Worm (Caenorhabditis elegans) whole organism, young adult: Measurements from ENCODE around the gene F14E5.8.

ENCODE experiments used
- B0019.2 ChIP-seq: fragments of 200-800 bp; sonication (Bioruptor generic); conservative IDR thresholded peaks from 2 replicates; pipeline ENCODE4 v1.3.6; 2022; ENCODE audit warnings: missing genetic modification reagents, missing genetic modification characterization, missing compliant biosample characterization
- C06A6.2 ChIP-seq: fragments of 200-800 bp; sonication (Bioruptor generic); conservative IDR thresholded peaks from 2 replicates; pipeline ENCODE4 v1.3.6; 2022; ENCODE audit warnings: missing genetic modification characterization, missing compliant biosample characterization
- D2030.7 ChIP-seq: fragments of 200-800 bp; sonication (Bioruptor generic); IDR thresholded peaks from 2 replicates; pipeline ENCODE4 v1.3.6; 2022; ENCODE audit warnings: missing genetic modification reagents, missing genetic modification characterization, missing compliant biosample characterization
- F10E7.11 ChIP-seq: sonication (generic microtip); optimal IDR thresholded peaks from 2 replicates; lab custom pipeline; 2017; ENCODE audit warnings: mild to moderate bottlenecking, missing genetic modification characterization, moderate library complexity, missing compliant biosample characterization
- F22D6.2 ChIP-seq: sonication (generic microtip); optimal IDR thresholded peaks from 2 replicates; lab custom pipeline; 2016; ENCODE audit warnings: mild to moderate bottlenecking, missing genetic modification characterization, missing compliant biosample characterization
- F33H1.4 ChIP-seq: fragments of 200-800 bp; sonication (Bioruptor generic); IDR thresholded peaks from 2 replicates; pipeline ENCODE4 v1.3.6; 2022; ENCODE audit warnings: missing genetic modification reagents, missing genetic modification characterization, missing compliant biosample characterization
- F37B4.10 ChIP-seq: fragments of 200-800 bp; sonication (Bioruptor generic); IDR thresholded peaks from 2 replicates; pipeline ENCODE4 v1.3.6; 2022; ENCODE audit warnings: missing genetic modification characterization, missing compliant biosample characterization
- F57A8.1 ChIP-seq: fragments of 200-800 bp; sonication (Bioruptor generic); optimal IDR thresholded peaks from 2 replicates; lab custom pipeline; 2018; ENCODE audit warnings: mild to moderate bottlenecking, missing genetic modification characterization, moderate library complexity, missing compliant biosample characterization
- F57C9.4 ChIP-seq: sonication (generic microtip); optimal IDR thresholded peaks from 2 replicates; lab custom pipeline; 2017; ENCODE audit warnings: mild to moderate bottlenecking, missing genetic modification characterization, missing compliant biosample characterization
- T07F8.4 ChIP-seq: sonication (generic microtip); optimal IDR thresholded peaks from 2 replicates; lab custom pipeline; 2016; ENCODE audit warnings: mild to moderate bottlenecking, missing genetic modification characterization, moderate library complexity, missing compliant biosample characterization
- T26A5.8 ChIP-seq: sonication (generic microtip); optimal IDR thresholded peaks from 2 replicates; lab custom pipeline; 2016; ENCODE audit warnings: missing genetic modification characterization, missing compliant biosample characterization
- Y67H2A.10 ChIP-seq: fragments of 200-800 bp; sonication (Bioruptor generic); conservative IDR thresholded peaks from 2 replicates; pipeline ENCODE4 v1.3.6; 2022; ENCODE audit warnings: missing genetic modification reagents, missing genetic modification characterization, missing compliant biosample characterization
- Y95B8A.8 ChIP-seq: fragments of 200-800 bp; sonication (Bioruptor generic); IDR thresholded peaks from 2 replicates; pipeline ENCODE4 v1.3.6; 2022; ENCODE audit warnings: missing genetic modification reagents, missing genetic modification characterization, missing compliant biosample characterization
- aptf-2 ChIP-seq: fragments of 200-800 bp; sonication (Bioruptor generic); conservative IDR thresholded peaks from 2 replicates; pipeline ENCODE4 v1.3.6; 2022; ENCODE audit warnings: missing genetic modification reagents, missing genetic modification characterization, missing compliant biosample characterization
- atf-7 ChIP-seq: sonication (generic microtip); optimal IDR thresholded peaks from 2 replicates; lab custom pipeline; 2017; ENCODE audit warnings: mild to moderate bottlenecking, missing genetic modification characterization, missing compliant biosample characterization
- attf-3 ChIP-seq: fragments of 200-800 bp; sonication (Bioruptor generic); conservative IDR thresholded peaks from 2 replicates; pipeline ENCODE4 v1.3.6; 2022; ENCODE audit warnings: missing genetic modification reagents, missing genetic modification characterization, missing compliant biosample characterization
- attf-6 ChIP-seq: fragments of 200-800 bp; sonication (Bioruptor generic); IDR thresholded peaks from 2 replicates; pipeline ENCODE4 v1.3.6; 2022; ENCODE audit warnings: missing genetic modification reagents, missing genetic modification characterization, missing compliant biosample characterization
- bed-1 ChIP-seq: fragments of 200-800 bp; sonication (Bioruptor generic); IDR thresholded peaks from 2 replicates; pipeline ENCODE4 v1.3.6; 2022; ENCODE audit warnings: missing genetic modification reagents, missing genetic modification characterization, missing compliant biosample characterization
- bed-2 ChIP-seq: fragments of 200-800 bp; sonication (Bioruptor generic); IDR thresholded peaks from 2 replicates; pipeline ENCODE4 v1.3.6; 2022; ENCODE audit warnings: missing genetic modification reagents, missing genetic modification characterization, missing compliant biosample characterization
- cebp-1 ChIP-seq, 2 experiments: fragments of 200-800 bp in 1 of 2; sonication (Bioruptor generic) in 1 of 2; sonication (generic microtip) in 1 of 2; IDR thresholded peaks in 1 of 2; optimal IDR thresholded peaks in 1 of 2; 2 replicates each; pipeline versions ENCODE4 v1.3.6 to Lab custom; 2017 to 2022; ENCODE audit warnings: missing compliant biosample characterization in 2 of 2, missing genetic modification characterization in 2 of 2, mild to moderate bottlenecking in 1 of 2, missing genetic modification reagents in 1 of 2, moderate library complexity in 1 of 2
- ceh-40 ChIP-seq: fragments of 200-800 bp; sonication (Bioruptor generic); IDR thresholded peaks from 2 replicates; pipeline ENCODE4 v1.3.6; 2022; ENCODE audit warnings: missing genetic modification characterization, missing compliant biosample characterization
- ceh-91 ChIP-seq: fragments of 200-800 bp; sonication (Bioruptor generic); IDR thresholded peaks from 2 replicates; pipeline ENCODE4 v1.3.6; 2022; ENCODE audit warnings: missing genetic modification reagents, missing genetic modification characterization, missing compliant biosample characterization
- chd-7 ChIP-seq: sonication (generic microtip); optimal IDR thresholded peaks from 2 replicates; lab custom pipeline; 2016; ENCODE audit warnings: mild to moderate bottlenecking, missing genetic modification characterization, moderate library complexity, missing compliant biosample characterization
- dox-1 ChIP-seq: fragments of 200-800 bp; sonication (Bioruptor generic); IDR thresholded peaks from 2 replicates; pipeline ENCODE4 v1.3.6; 2022; ENCODE audit warnings: missing genetic modification reagents, missing genetic modification characterization, missing compliant biosample characterization
- gei-17 ChIP-seq: fragments of 200-800 bp; sonication (Bioruptor generic); optimal IDR thresholded peaks from 2 replicates; lab custom pipeline; 2018; ENCODE audit warnings: mild to moderate bottlenecking, missing genetic modification characterization, missing compliant biosample characterization
- him-1 ChIP-seq: sonication (generic microtip); optimal IDR thresholded peaks from 2 replicates; lab custom pipeline; 2016; ENCODE audit warnings: missing genotype, missing genetic modification reagents, missing genetic modification characterization, missing compliant biosample characterization
- hlh-26 ChIP-seq: fragments of 200-800 bp; sonication (Bioruptor generic); conservative IDR thresholded peaks from 2 replicates; pipeline ENCODE4 v1.3.6; 2022; ENCODE audit warnings: missing genetic modification reagents, missing genetic modification characterization, missing compliant biosample characterization
- hmg-1.2 ChIP-seq: fragments of 200-800 bp; sonication (Bioruptor generic); IDR thresholded peaks from 2 replicates; pipeline ENCODE4 v1.3.6; 2022; ENCODE audit warnings: missing genetic modification reagents, missing genetic modification characterization, missing compliant biosample characterization
- lag-1 ChIP-seq: fragments of 200-800 bp; sonication (Bioruptor generic); IDR thresholded peaks from 2 replicates; pipeline ENCODE4 v1.3.6; 2022; ENCODE audit warnings: missing genetic modification reagents, missing genetic modification characterization, missing compliant biosample characterization
- lin-40 ChIP-seq: sonication (generic microtip); optimal IDR thresholded peaks from 2 replicates; lab custom pipeline; 2016; ENCODE audit warnings: missing genetic modification characterization, mild to moderate bottlenecking, missing compliant biosample characterization, missing genotype, missing genetic modification reagents
- lin-54 ChIP-seq: fragments of 200-800 bp; sonication (Bioruptor generic); optimal IDR thresholded peaks from 2 replicates; lab custom pipeline; 2018; ENCODE audit warnings: mild to moderate bottlenecking, missing genetic modification characterization, missing compliant biosample characterization
- lsl-1 ChIP-seq: fragments of 200-800 bp; sonication (Bioruptor generic); optimal IDR thresholded peaks from 2 replicates; lab custom pipeline; 2018; ENCODE audit warnings: mild to moderate bottlenecking, missing genetic modification characterization, moderate library complexity, missing compliant biosample characterization
- lsy-27 ChIP-seq: sonication (generic microtip); optimal IDR thresholded peaks from 2 replicates; lab custom pipeline; 2017; ENCODE audit warnings: missing genetic modification characterization, mild to moderate bottlenecking, missing compliant biosample characterization, antibody characterized with exemption, missing genotype, borderline replicate concordance; ENCODE audit not compliant: insufficient read depth
- madf-3 ChIP-seq: fragments of 200-800 bp; sonication (Bioruptor generic); IDR thresholded peaks from 2 replicates; pipeline ENCODE4 v1.3.6; 2022; ENCODE audit warnings: missing genetic modification reagents, missing genetic modification characterization, missing compliant biosample characterization
- madf-8 ChIP-seq: fragments of 200-800 bp; sonication (Bioruptor generic); conservative IDR thresholded peaks from 2 replicates; pipeline ENCODE4 v1.3.6; 2022; ENCODE audit warnings: missing genetic modification reagents, missing genetic modification characterization, missing compliant biosample characterization
- nfya-2 ChIP-seq: fragments of 200-800 bp; sonication (Bioruptor generic); IDR thresholded peaks from 2 replicates; pipeline ENCODE4 v1.3.6; 2022; ENCODE audit warnings: missing genetic modification reagents, missing genetic modification characterization, missing compliant biosample characterization
- nfyb-1 ChIP-seq: fragments of 200-800 bp; sonication (Bioruptor generic); IDR thresholded peaks from 2 replicates; pipeline ENCODE4 v1.3.6; 2022; ENCODE audit warnings: missing genetic modification reagents, missing genetic modification characterization, missing compliant biosample characterization
- nhr-80 ChIP-seq: sonication (generic microtip); optimal IDR thresholded peaks from 2 replicates; lab custom pipeline; 2016; ENCODE audit warnings: missing genetic modification characterization, missing compliant biosample characterization
- pbrm-1 ChIP-seq: fragments of 200-800 bp; sonication (Bioruptor generic); IDR thresholded peaks from 2 replicates; pipeline ENCODE4 v1.3.6; 2022; ENCODE audit warnings: missing genetic modification reagents, missing genetic modification characterization, missing compliant biosample characterization
- rcor-1 ChIP-seq: fragments of 200-800 bp; sonication (Bioruptor generic); IDR thresholded peaks from 2 replicates; pipeline ENCODE4 v1.3.6; 2022; ENCODE audit warnings: missing genetic modification reagents, missing genetic modification characterization, missing compliant biosample characterization
- snpc-1.1 ChIP-seq: sonication (generic microtip); optimal IDR thresholded peaks from 2 replicates; lab custom pipeline; 2017; ENCODE audit warnings: missing genetic modification characterization, mild to moderate bottlenecking, missing compliant biosample characterization, antibody characterized with exemption, moderate library complexity, missing genotype, missing genetic modification reagents; ENCODE audit not compliant: insufficient read depth
- zfh-2 ChIP-seq: fragments of 200-800 bp; sonication (Bioruptor generic); conservative IDR thresholded peaks from 2 replicates; pipeline ENCODE4 v1.3.6; 2022; ENCODE audit warnings: missing genetic modification reagents, missing genetic modification characterization, missing compliant biosample characterization
- ztf-18 ChIP-seq: sonication (generic microtip); optimal IDR thresholded peaks from 2 replicates; lab custom pipeline; 2016; ENCODE audit warnings: missing genotype, mild to moderate bottlenecking, missing genetic modification characterization, missing compliant biosample characterization
- ztf-28 ChIP-seq: fragments of 200-800 bp; sonication (Bioruptor generic); IDR thresholded peaks from 2 replicates; pipeline ENCODE4 v1.3.6; 2022; ENCODE audit warnings: missing genetic modification reagents, missing genetic modification characterization, missing compliant biosample characterization
- ztf-6 ChIP-seq: fragments of 200-800 bp; sonication (Bioruptor generic); IDR thresholded peaks from 2 replicates; pipeline ENCODE4 v1.3.6; 2022; ENCODE audit warnings: missing genetic modification reagents, missing genetic modification characterization, missing compliant biosample characterization

The F14E5.8 gene

ce11 chrII:8456681-8457389 lies 36.9 kb downstream of the F14E5.8 start (continued):
- TF ChIP-seq dox-1 (0 out of 2 replicates have a peak, but pooled peaks have one; percentile 18), lsy-27 (tag; lab: Kevin White, UChicago) (no peak)

- TF ChIP-seq snpc-1.1 (tag; lab: Kevin White, UChicago) (no peak), F22D6.2 (tag; lab: Kevin White, UChicago) (no peak), nfya-2 (GFP tag; lab: Robert Waterston, UW) (no peak), F57C9.4 (tag; lab: Kevin White, UChicago) (no peak), ceh-91 (GFP tag; lab: Robert Waterston, UW) (no peak), Y95B8A.8 (no peak), madf-8 (no peak), B0019.2 (no peak), F57A8.1 (no peak), aptf-2 (GFP tag; lab: Robert Waterston, UW) (no peak), nfyb-1 (peak; percentile 14; the same call in 1 of the 2 replicates), nhr-80 (tag; lab: Kevin White, UChicago) (no peak), lag-1 (no peak), him-1 (tag; lab: Kevin White, UChicago) (no peak), T07F8.4 (tag; lab: Kevin White, UChicago) (no peak), ztf-18 (tag; lab: Kevin White, UChicago) (no peak), bed-2 (GFP tag; lab: Robert Waterston, UW) (no peak), C06A6.2 (no peak), lin-54 (GFP tag; lab: Kevin White, UChicago) (peak; percentile 26), hmg-1.2 (GFP tag; lab: Robert Waterston, UW) (no peak), hlh-26 (GFP tag; lab: Robert Waterston, UW) (no peak), zfh-2 (GFP tag; lab: Robert Waterston, UW) (peak; percentile 69; the same call in 1 of the 2 replicates), chd-7 (tag; lab: Kevin White, UChicago) (no peak), ztf-28 (GFP tag; lab: Robert Waterston, UW) (no peak), ceh-40 (GFP tag; lab: Robert Waterston, UW) (no peak), cebp-1 (GFP tag; IDR thresholded peaks at IDR 0.05; lab: Robert Waterston, UW) (peak; percentile 96), cebp-1 (tag; optimal IDR thresholded peaks at IDR 0.05; lab: Kevin White, UChicago) (peak; percentile 99), attf-6 (no peak), D2030.7 (GFP tag; lab: Robert Waterston, UW) (no peak), atf-7 (tag; lab: Kevin White, UChicago) (no peak), gei-17 (no peak), ztf-6 (GFP tag; lab: Robert Waterston, UW) (no peak), lsl-1 (GFP tag; lab: Kevin White, UChicago) (no peak), T26A5.8 (tag; lab: Kevin White, UChicago) (no peak), rcor-1 (no peak), F37B4.10 (no peak), F10E7.11 (no peak), F33H1.4 (no peak), madf-3 (no peak), attf-3 (GFP tag; lab: Robert Waterston, UW) (no peak), Y67H2A.10 (GFP tag; lab: Robert Waterston, UW) (peak; percentile 8; the same call in 1 of the 2 replicates), bed-1 (no peak), lin-40 (tag; lab: Kevin White, UChicago) (no peak), pbrm-1 (GFP tag; lab: Robert Waterston, UW) (0 out of 2 replicates have a peak, but pooled peaks have one; percentile 22)
Observed at ce11 chrII:8457438-8457837, 37.5 kb downstream of the F14E5.8 start, which contains the start of gene zyg-9. zyg-9 (plus strand) TSS chrII:8457818.
